Fruit fly (Drosophila melanogaster): Measurements from ENCODE around the gene Wwox.

- TF ChIP-seq pan (optimal IDR thresholded peaks at IDR 0.05) (no peak), psq (optimal IDR thresholded peaks at IDR 0.05) (no peak), usp (GFP tag; optimal IDR thresholded peaks at IDR 0.05) (no peak), CG8478 (optimal IDR thresholded peaks at IDR 0.05) (no peak), Dll (optimal IDR thresholded peaks at IDR 0.05) (no peak), EcR (GFP tag; optimal IDR thresholded peaks at IDR 0.05) (no peak)
These were observed 6.6 kb downstream of the Wwox start for dm6 chr2L:7997290-7998079.
